Worm (Caenorhabditis elegans) whole organism, early embryonic: Measurements from ENCODE around the gene fcho-1.

Experiments used
- B0310.2 ChIP-seq: sonication (generic microtip); optimal IDR thresholded peaks from 2 replicates; lab custom pipeline; 2016; ENCODE audit warnings: mild to moderate bottlenecking, missing genetic modification characterization, missing compliant biosample characterization
- F13C5.2 ChIP-seq: sonication (generic microtip); optimal IDR thresholded peaks from 2 replicates; lab custom pipeline; 2017; ENCODE audit warnings: mild to moderate bottlenecking, missing genetic modification characterization, inconsistent platforms, missing compliant biosample characterization
- aly-1 ChIP-seq: sonication (generic microtip); optimal IDR thresholded peaks from 2 replicates; lab custom pipeline; 2016; ENCODE audit warnings: missing genetic modification characterization, missing compliant biosample characterization
- ama-1 ChIP-seq: fragments of 150-350 bp; optimal IDR thresholded peaks from 2 replicates; lab custom pipeline; 2014
- ceh-13 ChIP-seq: fragments of 200-800 bp; sonication (Bioruptor generic); optimal IDR thresholded peaks from 2 replicates; lab custom pipeline; 2018; ENCODE audit warnings: mild to moderate bottlenecking, missing genetic modification characterization, missing compliant biosample characterization
- ceh-36 ChIP-seq: sonication (generic microtip); optimal IDR thresholded peaks from 2 replicates; lab custom pipeline; 2016; ENCODE audit warnings: missing genetic modification characterization, inconsistent platforms, missing compliant biosample characterization
- ets-7 ChIP-seq: sonication (generic microtip); optimal IDR thresholded peaks from 2 replicates; lab custom pipeline; 2016; ENCODE audit warnings: missing genotype, missing genetic modification characterization, missing compliant biosample characterization
- flt-1 ChIP-seq: fragments of 200-800 bp; sonication (Bioruptor generic); IDR thresholded peaks from 2 replicates; pipeline ENCODE4 v1.3.6; 2022; ENCODE audit warnings: missing genetic modification characterization, missing compliant biosample characterization
- hmbx-1 ChIP-seq: sonication (generic microtip); optimal IDR thresholded peaks from 2 replicates; lab custom pipeline; 2016; ENCODE audit warnings: mild to moderate bottlenecking, missing genetic modification characterization, missing compliant biosample characterization
- hmg-4 ChIP-seq: fragments of 200-800 bp; sonication (Bioruptor generic); optimal IDR thresholded peaks from 2 replicates; lab custom pipeline; 2018; ENCODE audit warnings: mild to moderate bottlenecking, missing genetic modification characterization, missing compliant biosample characterization
- hnd-1 ChIP-seq: sonication (generic microtip); optimal IDR thresholded peaks from 2 replicates; lab custom pipeline; 2016; ENCODE audit warnings: missing genetic modification characterization, missing compliant biosample characterization
- pes-1 ChIP-seq: fragments of 200-800 bp; sonication (Bioruptor generic); IDR thresholded peaks from 2 replicates; pipeline ENCODE4 v1.3.6; 2022; ENCODE audit warnings: missing genetic modification reagents, missing genetic modification characterization, missing compliant biosample characterization
- scrt-1 ChIP-seq: fragments of 200-800 bp; sonication (Bioruptor generic); IDR thresholded peaks from 2 replicates; pipeline ENCODE4 v1.3.6; 2022; ENCODE audit warnings: missing genetic modification characterization, missing compliant biosample characterization
- sea-1 ChIP-seq: fragments of 200-800 bp; sonication (Bioruptor generic); conservative IDR thresholded peaks from 2 replicates; pipeline ENCODE4 v1.3.6; 2022; ENCODE audit warnings: missing genetic modification characterization, missing compliant biosample characterization
- tbx-11 ChIP-seq: fragments of 200-800 bp; sonication (Bioruptor generic); IDR thresholded peaks from 2 replicates; pipeline ENCODE4 v1.3.6; 2022; ENCODE audit warnings: missing genetic modification characterization, missing compliant biosample characterization
- tbx-37 ChIP-seq: fragments of 200-800 bp; sonication (Bioruptor generic); conservative IDR thresholded peaks from 2 replicates; pipeline ENCODE4 v1.3.6; 2022; ENCODE audit warnings: missing genetic modification reagents, missing genetic modification characterization, missing compliant biosample characterization
- tra-4 ChIP-seq: sonication (generic microtip); optimal IDR thresholded peaks from 2 replicates; lab custom pipeline; 2017; ENCODE audit warnings: missing genetic modification characterization, missing compliant biosample characterization

fcho-1 gene

ce11 chrII:1301554-1301953, 8.8 kb upstream of the fcho-1 start, which contains the start of gene glb-31:
glb-31 (minus strand) TSS chrII:1301654.
- TF ChIP-seq pes-1 (GFP tag; lab: Robert Waterston, UW): no peak
- no peak for TF ChIP-seq hmbx-1 (tag; lab: Kevin White, UChicago)
- no peak for TF ChIP-seq ceh-13 (GFP tag; lab: Kevin White, UChicago)
- TF ChIP-seq aly-1: no peak

ce11 chrII:1306036-1306435, 4.3 kb upstream of the fcho-1 start, which contains the start of gene emc-2:
emc-2 (minus strand) TSS chrII:1306136.
- no peak for TF ChIP-seq ama-1
- TF ChIP-seq tbx-11: no peak
- TF ChIP-seq hnd-1: no peak
- no peak for TF ChIP-seq hmbx-1 (tag; lab: Kevin White, UChicago)
- TF ChIP-seq tbx-37 (GFP tag; lab: Robert Waterston, UW): no peak
- TF ChIP-seq tra-4 (tag; lab: Kevin White, UChicago): no peak
- no peak for TF ChIP-seq ceh-36
- no peak for TF ChIP-seq flt-1
- no peak for TF ChIP-seq aly-1
- no peak for TF ChIP-seq B0310.2 (tag; lab: Kevin White, UChicago)
- no peak for TF ChIP-seq ets-7 (tag; lab: Kevin White, UChicago)
- no peak for TF ChIP-seq pes-1 (GFP tag; lab: Robert Waterston, UW)
- TF ChIP-seq hmg-4 (GFP tag; lab: Kevin White, UChicago): no peak
- TF ChIP-seq sea-1 (GFP tag; lab: Robert Waterston, UW): no peak
- TF ChIP-seq ceh-13 (GFP tag; lab: Kevin White, UChicago): no peak

- no peak for TF ChIP-seq tbx-11
- TF ChIP-seq tbx-37 (GFP tag; lab: Robert Waterston, UW): no peak
- no peak for TF ChIP-seq F13C5.2 (tag; lab: Kevin White, UChicago)
- TF ChIP-seq hnd-1: no peak
- no peak for TF ChIP-seq hmbx-1 (tag; lab: Kevin White, UChicago)
- no peak for TF ChIP-seq aly-1
- no peak for TF ChIP-seq pes-1 (GFP tag; lab: Robert Waterston, UW)
- TF ChIP-seq tra-4 (tag; lab: Kevin White, UChicago): no peak
- TF ChIP-seq ceh-13 (GFP tag; lab: Kevin White, UChicago): no peak
- TF ChIP-seq ets-7 (tag; lab: Kevin White, UChicago): no peak
- no peak for TF ChIP-seq ama-1
- TF ChIP-seq hmg-4 (GFP tag; lab: Kevin White, UChicago): no peak
- TF ChIP-seq B0310.2 (tag; lab: Kevin White, UChicago): no peak
- TF ChIP-seq ceh-36: no peak
Measured at ce11 chrII:1306550-1306949, 3.8 kb upstream of the fcho-1 start.

DNA sequence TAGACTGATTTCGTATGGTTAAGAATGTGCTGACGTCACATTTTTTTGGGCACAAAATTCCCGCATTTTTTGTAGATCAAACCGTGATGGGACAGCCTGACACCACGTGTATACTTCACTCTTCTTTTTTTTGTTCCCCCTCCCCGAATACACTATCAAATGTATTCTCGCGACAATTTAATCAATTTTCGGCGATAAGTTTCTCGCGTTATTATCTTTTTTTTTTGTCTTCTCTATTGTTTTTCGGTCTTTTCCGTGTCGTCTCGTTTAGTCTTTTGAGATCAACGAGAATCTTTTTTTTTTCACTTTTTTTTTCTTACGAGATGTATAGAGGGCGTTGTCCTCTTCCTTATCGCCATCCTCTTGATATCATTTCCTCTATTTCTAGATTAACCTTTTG, 4.9 kb downstream of the fcho-1 start:
- no peak for TF ChIP-seq pes-1 (GFP tag; lab: Robert Waterston, UW)
- TF ChIP-seq tbx-37 (GFP tag; lab: Robert Waterston, UW): no peak
- no peak for TF ChIP-seq ceh-13 (GFP tag; lab: Kevin White, UChicago)
- TF ChIP-seq ama-1: no peak
- TF ChIP-seq sea-1 (GFP tag; lab: Robert Waterston, UW): no peak
- no peak for TF ChIP-seq hnd-1
- no peak for TF ChIP-seq flt-1
- no peak for TF ChIP-seq ets-7 (tag; lab: Kevin White, UChicago)
- no peak for TF ChIP-seq tra-4 (tag; lab: Kevin White, UChicago)
- no peak for TF ChIP-seq tbx-11
- no peak for TF ChIP-seq F13C5.2 (tag; lab: Kevin White, UChicago)
- TF ChIP-seq hmbx-1 (tag; lab: Kevin White, UChicago): no peak
- TF ChIP-seq scrt-1: no peak
- no peak for TF ChIP-seq aly-1

ce11 chrII:1320412-1320811, 10.1 kb downstream of the fcho-1 start:
- TF ChIP-seq tbx-11: 0 out of 2 replicates have a peak, but pooled peaks have one; percentile 13
- TF ChIP-seq sea-1 (GFP tag; lab: Robert Waterston, UW): 0 out of 2 replicates have a peak, but pooled peaks have one; percentile 48
- TF ChIP-seq aly-1: no peak
- TF ChIP-seq B0310.2 (tag; lab: Kevin White, UChicago): peak; percentile 52
- TF ChIP-seq hmg-4 (GFP tag; lab: Kevin White, UChicago): peak; percentile 81
- TF ChIP-seq hnd-1: peak; percentile 5
- peak; percentile 42 for TF ChIP-seq hmbx-1 (tag; lab: Kevin White, UChicago)
- no peak for TF ChIP-seq ets-7 (tag; lab: Kevin White, UChicago)
- 0 out of 2 replicates have a peak, but pooled peaks have one; percentile 17 for TF ChIP-seq tbx-37 (GFP tag; lab: Robert Waterston, UW)
- peak; percentile 90 for TF ChIP-seq F13C5.2 (tag; lab: Kevin White, UChicago)
- peak; percentile 23 for TF ChIP-seq ceh-13 (GFP tag; lab: Kevin White, UChicago)
- TF ChIP-seq ceh-36: peak; percentile 49
- peak; percentile 77 for TF ChIP-seq ama-1
- no peak for TF ChIP-seq scrt-1
- peak; percentile 64 for TF ChIP-seq flt-1
- peak; percentile 72 for TF ChIP-seq pes-1 (GFP tag; lab: Robert Waterston, UW)
- TF ChIP-seq tra-4 (tag; lab: Kevin White, UChicago): peak; percentile 38

- no peak for TF ChIP-seq ama-1
Measured at ce11 chrII:1320987-1321807, 10.9 kb downstream of the fcho-1 start, which contains the start of gene vig-1. vig-1 (plus strand) TSS chrII:1321037.

DNA sequence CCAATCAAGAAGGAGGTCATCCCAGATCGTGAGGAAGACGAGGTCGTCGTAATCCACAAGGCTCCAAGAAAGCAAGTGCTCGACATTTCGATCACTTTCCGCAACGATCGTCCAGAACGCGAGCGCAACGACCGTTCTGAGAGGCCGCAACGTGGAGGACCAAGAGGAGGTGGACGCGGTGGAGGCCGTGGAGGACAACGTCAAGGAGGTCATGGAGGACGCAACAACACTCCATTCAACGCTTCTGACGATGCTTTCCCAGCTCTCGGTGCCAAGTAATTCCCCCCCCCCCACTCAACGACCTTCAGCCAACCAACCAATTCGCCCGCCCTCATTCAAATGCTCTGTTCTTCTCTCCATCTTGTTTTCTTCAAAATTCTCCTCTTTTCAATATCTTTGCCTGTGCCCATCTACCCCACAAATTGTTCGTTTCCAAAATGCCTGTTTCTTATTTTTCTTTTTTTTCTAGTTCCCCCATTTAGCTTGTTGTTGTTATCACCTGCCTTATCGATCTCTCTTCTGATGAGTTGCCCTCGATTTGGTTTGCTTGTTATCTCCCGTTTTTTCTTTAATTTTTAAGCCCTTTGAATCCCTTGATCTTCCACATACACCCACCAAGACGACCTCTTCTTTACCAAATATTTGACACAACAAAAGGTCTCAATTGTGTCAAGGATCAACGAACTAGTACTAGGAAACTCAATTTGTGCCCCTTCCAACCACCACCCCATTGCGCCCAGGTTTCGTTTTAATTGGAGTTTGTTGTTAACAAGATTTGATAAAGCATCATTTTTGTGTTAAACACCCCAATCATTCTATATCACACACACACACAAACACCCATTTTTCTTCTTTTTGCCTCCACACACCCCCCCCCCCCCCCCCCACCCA, 12.2 kb downstream of the fcho-1 start:
- TF ChIP-seq tbx-37 (GFP tag; lab: Robert Waterston, UW) (no peak), F13C5.2 (tag; lab: Kevin White, UChicago) (no peak), flt-1 (no peak), ceh-36 (no peak), ets-7 (tag; lab: Kevin White, UChicago) (no peak), hmbx-1 (tag; lab: Kevin White, UChicago) (no peak), ama-1 (no peak), scrt-1 (no peak), B0310.2 (tag; lab: Kevin White, UChicago) (no peak), hnd-1 (no peak), tbx-11 (no peak), hmg-4 (GFP tag; lab: Kevin White, UChicago) (no peak), aly-1 (no peak), tra-4 (tag; lab: Kevin White, UChicago) (no peak), sea-1 (GFP tag; lab: Robert Waterston, UW) (no peak)
